Worm (Caenorhabditis elegans): ENCODE data around the gene srh-207.

ce11 chrV:18359888-18360287 is 50.2 kb downstream of the srh-207 start, which contains the start of gene C08E8.5:
- TF ChIP-seq nhr-11 (tag; optimal IDR thresholded peaks at IDR 0.05): no peak
- TF ChIP-seq ztf-4 (tag; optimal IDR thresholded peaks at IDR 0.05): no peak
- TF ChIP-seq zag-1 (tag; optimal IDR thresholded peaks at IDR 0.05): no peak
- TF ChIP-seq snpc-4 (tag; optimal IDR thresholded peaks at IDR 0.05): no peak
- TF ChIP-seq ceh-82 (tag; optimal IDR thresholded peaks at IDR 0.05): no peak
- TF ChIP-seq nhr-12 (tag; optimal IDR thresholded peaks at IDR 0.05): no peak
- no peak for TF ChIP-seq tbx-2 (tag; optimal IDR thresholded peaks at IDR 0.05)
- TF ChIP-seq elt-3 (tag; optimal IDR thresholded peaks at IDR 0.05): no peak
- no peak for TF ChIP-seq ama-1 (optimal IDR thresholded peaks at IDR 0.05)

Data from whole organism, L3 larva.